Worm (Caenorhabditis elegans): ENCODE data around the gene ZK856.18.

The ZK856.18 gene

ce11 chrV:10202340-10202739 lies 16.5 kb upstream of the ZK856.18 start:
- no peak for TF ChIP-seq nhr-67 (tag; optimal IDR thresholded peaks at IDR 0.05)
- TF ChIP-seq mdl-1 (tag; optimal IDR thresholded peaks at IDR 0.05) = no peak
- TF ChIP-seq ama-1 (optimal IDR thresholded peaks at IDR 0.05) = peak; percentile 18
- peak; percentile 4 for TF ChIP-seq elt-2 (tag; optimal IDR thresholded peaks at IDR 0.05)

- TF ChIP-seq hmg-11 (tag; optimal IDR thresholded peaks at IDR 0.05) (no peak), nhr-28 (tag; optimal IDR thresholded peaks at IDR 0.05) (no peak), fkh-10 (GFP tag; optimal IDR thresholded peaks at IDR 0.05) (no peak), ztf-11 (tag; optimal IDR thresholded peaks at IDR 0.05) (no peak), egl-27 (tag; optimal IDR thresholded peaks at IDR 0.05) (no peak), eor-1 (tag; optimal IDR thresholded peaks at IDR 0.05) (no peak), nhr-23 (tag; optimal IDR thresholded peaks at IDR 0.05) (peak; percentile 25), fkh-2 (tag; optimal IDR thresholded peaks at IDR 0.05) (no peak)
These were observed 16.1 kb upstream of the ZK856.18 start, which contains the start of gene ZK856.7 for ce11 chrV:10201913-10202312. TSS of gene ZK856.7 (plus strand) at chrV:10202098.

ce11 chrV:10198386-10198785 lies 12.6 kb upstream of the ZK856.18 start, which contains the start of gene ZK856.6:
TSS of gene ZK856.6 (plus strand) at chrV:10198686.
- TF ChIP-seq unc-39 (tag; optimal IDR thresholded peaks at IDR 0.05) = no peak
- no peak for TF ChIP-seq nhr-28 (tag; optimal IDR thresholded peaks at IDR 0.05)
- TF ChIP-seq elt-2 (tag; optimal IDR thresholded peaks at IDR 0.05) = no peak
- no peak for TF ChIP-seq nhr-43 (tag; optimal IDR thresholded peaks at IDR 0.05; ENCODE audit: poor library complexity, severe bottlenecking)
- no peak for TF ChIP-seq fkh-10 (GFP tag; optimal IDR thresholded peaks at IDR 0.05)
- no peak for TF ChIP-seq fkh-2 (tag; optimal IDR thresholded peaks at IDR 0.05)
- no peak for TF ChIP-seq skn-1 (tag; optimal IDR thresholded peaks at IDR 0.05)
- no peak for TF ChIP-seq daf-12 (tag; optimal IDR thresholded peaks at IDR 0.05)
- TF ChIP-seq nhr-77 (tag; optimal IDR thresholded peaks at IDR 0.05) = no peak
- TF ChIP-seq pqm-1 (tag; optimal IDR thresholded peaks at IDR 0.05) = no peak
- TF ChIP-seq tbx-2 (tag; optimal IDR thresholded peaks at IDR 0.05) = no peak
- no peak for TF ChIP-seq nhr-237 (tag; optimal IDR thresholded peaks at IDR 0.05)
- no peak for TF ChIP-seq nhr-25 (tag; optimal IDR thresholded peaks at IDR 0.05)
- no peak for TF ChIP-seq R02D3.7 (tag; optimal IDR thresholded peaks at IDR 0.05)
- TF ChIP-seq hmg-11 (tag; optimal IDR thresholded peaks at IDR 0.05) = no peak

- TF ChIP-seq elt-1 (tag; optimal IDR thresholded peaks at IDR 0.05) (no peak), nhr-77 (tag; optimal IDR thresholded peaks at IDR 0.05) (no peak), elt-2 (tag; optimal IDR thresholded peaks at IDR 0.05) (peak; percentile 22)
These were observed 5.4 kb upstream of the ZK856.18 start for ce11 chrV:10191242-10191641.

- TF ChIP-seq pqm-1 (tag; optimal IDR thresholded peaks at IDR 0.05) = peak; percentile 94
- TF ChIP-seq ceh-16 (tag; optimal IDR thresholded peaks at IDR 0.05) = no peak
- TF ChIP-seq elt-2 (tag; optimal IDR thresholded peaks at IDR 0.05) = peak; percentile 91
- no peak for TF ChIP-seq ceh-82 (tag; optimal IDR thresholded peaks at IDR 0.05)
- peak; percentile 14 for TF ChIP-seq pha-4 (tag; optimal IDR thresholded peaks at IDR 0.05)
These were observed 4.3 kb upstream of the ZK856.18 start, which contains the start of gene ZK856.5 for ce11 chrV:10190081-10190556. TSS of gene ZK856.5 (minus strand) at chrV:10190131.

- TF ChIP-seq nhr-77 (tag; optimal IDR thresholded peaks at IDR 0.05) (no peak), eor-1 (tag; optimal IDR thresholded peaks at IDR 0.05) (no peak), R02D3.7 (tag; optimal IDR thresholded peaks at IDR 0.05) (no peak), ztf-4 (tag; optimal IDR thresholded peaks at IDR 0.05) (no peak), ceh-9 (tag; optimal IDR thresholded peaks at IDR 0.05) (no peak), ama-1 (optimal IDR thresholded peaks at IDR 0.05) (no peak), elt-3 (tag; optimal IDR thresholded peaks at IDR 0.05) (no peak), sea-2 (GFP tag; optimal IDR thresholded peaks at IDR 0.05) (no peak), nhr-23 (tag; optimal IDR thresholded peaks at IDR 0.05) (no peak), ceh-82 (tag; optimal IDR thresholded peaks at IDR 0.05) (no peak), nfya-1 (tag; optimal IDR thresholded peaks at IDR 0.05; ENCODE audit: insufficient read depth) (no peak)
These were observed 2.0 kb downstream of the ZK856.18 start for ce11 chrV:10183810-10184209.

Data from whole organism, L3 larva.